Worm (Caenorhabditis elegans) whole organism, midembryonic: ENCODE results near the gene srbc-19.

ENCODE experiments used
- T22C8.4 ChIP-seq: fragments of 200-800 bp; sonication (Bioruptor generic); IDR thresholded peaks from 2 replicates; pipeline ENCODE4 v1.3.6; 2022; ENCODE audit warnings: missing genetic modification characterization, missing compliant biosample characterization
- cog-1 ChIP-seq: sonication (generic microtip); optimal IDR thresholded peaks from 2 replicates; lab custom pipeline; 2016; ENCODE audit warnings: missing genetic modification characterization, missing compliant biosample characterization
- flt-1 ChIP-seq: fragments of 200-800 bp; sonication (Bioruptor generic); IDR thresholded peaks from 2 replicates; pipeline ENCODE4 v1.3.6; 2022; ENCODE audit warnings: missing genetic modification characterization, missing compliant biosample characterization
- klf-2 ChIP-seq: fragments of 200-800 bp; sonication (Bioruptor generic); conservative IDR thresholded peaks from 2 replicates; pipeline ENCODE4 v1.3.6; 2022; ENCODE audit warnings: missing genetic modification reagents, missing genetic modification characterization, missing compliant biosample characterization
- med-1 ChIP-seq: sonication (generic microtip); optimal IDR thresholded peaks from 2 replicates; lab custom pipeline; 2017; ENCODE audit warnings: missing genetic modification characterization, mild to moderate bottlenecking, missing compliant biosample characterization, antibody characterized with exemption, missing genetic modification reagents; ENCODE audit not compliant: insufficient read depth
- ref-1 ChIP-seq: fragments of 200-800 bp; sonication (Bioruptor generic); conservative IDR thresholded peaks from 2 replicates; pipeline ENCODE4 v1.3.6; 2022; ENCODE audit warnings: missing genetic modification reagents, missing genetic modification characterization, missing compliant biosample characterization
- tab-1 ChIP-seq: fragments of 200-800 bp; sonication (Bioruptor generic); IDR thresholded peaks from 2 replicates; pipeline ENCODE4 v1.3.6; 2022; ENCODE audit warnings: missing genetic modification characterization, missing compliant biosample characterization
- ztf-23 ChIP-seq: fragments of 200-800 bp; sonication (Bioruptor generic); IDR thresholded peaks from 2 replicates; pipeline ENCODE4 v1.3.6; 2022; ENCODE audit warnings: missing genetic modification reagents, missing genetic modification characterization, missing compliant biosample characterization
- ztf-29 ChIP-seq: fragments of 200-800 bp; sonication (Bioruptor generic); IDR thresholded peaks from 2 replicates; pipeline ENCODE4 v1.3.6; 2022; ENCODE audit warnings: missing genetic modification reagents, missing genetic modification characterization, missing compliant biosample characterization

Gene srbc-19

DNA sequence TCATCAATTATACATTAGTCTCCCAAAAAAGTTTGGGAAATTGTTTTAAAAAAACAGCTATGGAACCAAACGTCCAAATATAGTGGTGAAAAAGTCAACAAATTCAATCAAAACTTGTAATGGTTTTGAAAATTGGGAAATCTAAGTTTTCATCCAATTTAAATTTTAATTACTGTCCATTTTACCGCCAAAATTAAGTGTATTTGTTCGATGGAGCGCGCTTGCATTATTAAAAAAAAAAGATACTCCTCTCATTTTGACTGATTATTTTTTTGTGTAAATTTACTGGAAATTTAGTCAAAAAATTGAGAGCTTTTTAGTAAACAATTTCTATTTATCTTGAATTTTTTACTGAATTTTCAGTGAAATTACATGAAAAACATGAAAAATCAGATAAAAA, 7.9 kb upstream of the srbc-19 start:
- TF ChIP-seq cog-1 (tag; lab: Kevin White, UChicago) = no peak
- TF ChIP-seq klf-2 = no peak
- TF ChIP-seq ztf-23 = no peak
- TF ChIP-seq ztf-29 (GFP tag; lab: Robert Waterston, UW) = no peak
- no peak for TF ChIP-seq T22C8.4 (GFP tag; lab: Robert Waterston, UW)

DNA sequence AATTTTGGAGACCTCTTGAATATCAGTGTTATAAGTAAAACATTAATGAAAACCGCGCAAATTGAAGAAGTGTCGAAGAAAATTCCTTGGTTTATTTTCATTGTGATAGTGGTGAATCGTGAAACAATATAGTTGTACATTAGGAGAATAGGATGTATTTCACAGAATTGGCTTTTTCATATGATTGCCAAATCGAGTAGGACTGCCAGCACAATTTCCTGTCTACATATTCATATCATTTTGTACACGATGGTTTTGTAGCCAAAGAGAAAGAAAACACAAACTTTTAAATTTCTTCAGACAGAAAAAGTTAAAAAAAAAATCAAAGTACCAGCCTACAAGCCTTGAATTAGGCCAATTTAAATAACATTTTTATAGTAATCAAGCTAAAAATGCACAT, 2.8 kb downstream of the srbc-19 start, which contains the start of gene str-255:
Gene str-255, minus strand, starts transcription at position 101 of the 400 bp plus-strand sequence.
- no peak for TF ChIP-seq tab-1 (GFP tag; lab: Robert Waterston, UW)
- TF ChIP-seq ztf-23 = no peak
- no peak for TF ChIP-seq ref-1 (GFP tag; lab: Robert Waterston, UW)
- no peak for TF ChIP-seq med-1 (GFP tag; lab: Kevin White, UChicago)
- no peak for TF ChIP-seq ztf-29 (GFP tag; lab: Robert Waterston, UW)
- TF ChIP-seq flt-1 (GFP tag; lab: Robert Waterston, UW) = no peak
- TF ChIP-seq cog-1 (tag; lab: Kevin White, UChicago) = no peak
- TF ChIP-seq T22C8.4 (GFP tag; lab: Robert Waterston, UW) = no peak
- no peak for TF ChIP-seq klf-2

DNA sequence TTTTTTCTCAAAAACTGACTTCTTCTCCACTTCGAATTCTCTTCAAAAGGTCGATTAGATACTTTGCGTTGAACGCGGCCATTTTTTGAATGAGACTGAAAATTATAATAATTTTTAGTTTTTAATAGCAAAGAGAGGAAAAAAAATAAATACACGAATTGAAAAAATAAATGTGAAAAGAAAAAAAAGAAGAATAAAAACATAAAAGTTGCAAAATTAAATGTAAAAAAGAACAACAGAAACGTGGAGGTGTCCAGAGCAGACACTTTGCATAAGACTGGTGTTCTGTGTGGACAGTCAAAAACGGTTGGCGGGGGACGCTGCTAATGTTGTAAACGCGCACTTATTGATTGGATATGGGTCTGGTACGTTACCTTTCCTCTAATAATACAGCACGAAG, 7.2 kb downstream of the srbc-19 start, which contains the start of gene C45H4.14:
Gene C45H4.14, minus strand, starts transcription at position 101 of the 400 bp plus-strand sequence.
- TF ChIP-seq ref-1 (GFP tag; lab: Robert Waterston, UW) (no peak), klf-2 (no peak), T22C8.4 (GFP tag; lab: Robert Waterston, UW) (no peak), ztf-23 (no peak), ztf-29 (GFP tag; lab: Robert Waterston, UW) (no peak), tab-1 (GFP tag; lab: Robert Waterston, UW) (no peak), cog-1 (tag; lab: Kevin White, UChicago) (no peak), flt-1 (GFP tag; lab: Robert Waterston, UW) (no peak), med-1 (GFP tag; lab: Kevin White, UChicago) (no peak)

DNA sequence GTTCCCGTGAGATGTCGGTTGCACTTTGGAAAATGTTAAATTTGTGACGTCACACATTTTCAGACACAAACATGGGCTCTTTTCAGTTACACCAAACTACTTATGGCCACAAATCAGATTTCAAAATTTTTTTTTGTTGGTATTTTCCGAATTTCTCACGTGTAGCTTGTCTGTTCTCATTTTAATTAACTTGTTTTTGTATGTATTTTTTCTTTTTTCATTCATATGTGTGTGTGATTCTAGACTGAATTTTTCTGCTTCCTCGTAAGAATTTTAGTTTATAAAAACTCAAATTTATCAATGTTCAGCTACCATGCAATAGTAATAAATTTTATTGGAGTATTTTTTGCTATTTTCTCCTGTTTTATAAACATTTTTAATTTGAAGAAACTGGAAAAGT, 9.7 kb downstream of the srbc-19 start, which contains the start of gene srbc-22:
Gene srbc-22, plus strand, starts transcription at position 301 of the 400 bp plus-strand sequence.
- TF ChIP-seq T22C8.4 (GFP tag; lab: Robert Waterston, UW) = no peak
- TF ChIP-seq med-1 (GFP tag; lab: Kevin White, UChicago) = no peak
- no peak for TF ChIP-seq flt-1 (GFP tag; lab: Robert Waterston, UW)
- TF ChIP-seq ztf-23 = no peak
- no peak for TF ChIP-seq ztf-29 (GFP tag; lab: Robert Waterston, UW)
- TF ChIP-seq cog-1 (tag; lab: Kevin White, UChicago) = no peak
- TF ChIP-seq tab-1 (GFP tag; lab: Robert Waterston, UW) = no peak
- no peak for TF ChIP-seq klf-2

DNA sequence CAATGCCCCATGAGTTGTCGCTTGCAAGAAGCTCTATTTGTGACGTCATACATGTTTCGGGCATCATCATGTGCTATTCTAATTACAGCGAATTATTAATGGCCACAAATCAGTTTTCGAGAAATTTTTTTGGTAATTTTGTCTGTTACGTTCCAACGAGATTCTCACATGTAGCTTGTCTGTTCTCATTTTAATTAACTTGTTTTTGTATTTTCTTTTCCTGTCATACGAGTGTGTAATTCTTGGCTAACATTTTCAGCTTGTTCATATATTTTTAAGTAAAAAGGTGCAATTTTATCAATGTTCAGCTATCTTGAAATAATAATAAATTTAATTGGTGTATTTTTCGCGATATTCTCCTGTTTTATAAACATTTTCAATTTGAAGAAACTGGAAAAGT, 11.3 kb downstream of the srbc-19 start, which contains the start of gene srbc-21:
Gene srbc-21, plus strand, starts transcription at position 301 of the 400 bp plus-strand sequence.
- TF ChIP-seq flt-1 (GFP tag; lab: Robert Waterston, UW) (no peak), T22C8.4 (GFP tag; lab: Robert Waterston, UW) (no peak), ref-1 (GFP tag; lab: Robert Waterston, UW) (no peak), klf-2 (no peak), ztf-23 (no peak), ztf-29 (GFP tag; lab: Robert Waterston, UW) (no peak), med-1 (GFP tag; lab: Kevin White, UChicago) (no peak), tab-1 (GFP tag; lab: Robert Waterston, UW) (no peak), cog-1 (tag; lab: Kevin White, UChicago) (no peak)

DNA sequence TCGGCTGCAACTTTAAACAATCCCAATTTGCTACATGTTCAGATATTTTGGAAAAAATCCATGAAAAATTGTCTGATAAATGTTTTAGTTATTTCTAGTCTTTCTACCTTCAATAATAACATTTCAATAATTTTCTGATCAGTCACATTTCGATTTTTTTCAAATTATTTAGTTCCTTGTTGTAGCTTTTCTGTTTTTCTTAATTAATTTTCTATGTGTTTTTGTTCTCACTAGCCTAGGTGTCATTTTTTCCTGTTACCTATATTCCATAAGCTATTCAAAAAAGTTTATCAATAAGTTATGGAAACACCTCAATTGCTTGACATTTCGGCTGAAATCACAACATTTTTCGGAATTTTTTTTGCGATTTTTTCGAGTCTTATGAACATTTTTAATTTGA, 13.3 kb downstream of the srbc-19 start, which contains the start of gene srbc-23:
Gene srbc-23, plus strand, starts transcription at position 301 of the 400 bp plus-strand sequence.
- TF ChIP-seq tab-1 (GFP tag; lab: Robert Waterston, UW) (no peak), T22C8.4 (GFP tag; lab: Robert Waterston, UW) (no peak), med-1 (GFP tag; lab: Kevin White, UChicago) (no peak), ztf-29 (GFP tag; lab: Robert Waterston, UW) (no peak), cog-1 (tag; lab: Kevin White, UChicago) (no peak), ztf-23 (no peak), flt-1 (GFP tag; lab: Robert Waterston, UW) (no peak), klf-2 (no peak)

DNA sequence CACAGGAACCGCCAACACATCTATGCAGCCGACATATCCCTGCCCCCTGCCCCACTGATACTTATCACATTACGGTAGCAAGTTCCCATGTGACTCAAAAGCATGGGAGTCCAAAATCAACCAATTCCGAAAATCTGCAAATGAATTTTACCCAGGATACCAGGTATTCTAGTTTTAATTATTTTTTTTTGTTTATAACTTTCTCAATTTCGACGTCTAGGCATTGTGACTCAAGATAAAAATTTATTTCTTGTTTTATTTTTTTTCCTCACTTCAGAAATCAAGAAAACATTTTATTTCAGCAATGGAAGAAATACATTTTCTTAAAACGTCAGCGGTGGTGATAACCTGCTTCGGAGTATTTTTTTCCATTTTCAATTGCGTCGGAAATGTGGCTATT, 15.1 kb downstream of the srbc-19 start, which contains the start of gene srbc-24:
Gene srbc-24, plus strand, starts transcription at position 301 of the 400 bp plus-strand sequence.
- no peak for TF ChIP-seq ref-1 (GFP tag; lab: Robert Waterston, UW)
- no peak for TF ChIP-seq ztf-29 (GFP tag; lab: Robert Waterston, UW)
- no peak for TF ChIP-seq T22C8.4 (GFP tag; lab: Robert Waterston, UW)
- TF ChIP-seq ztf-23 = no peak
- no peak for TF ChIP-seq med-1 (GFP tag; lab: Kevin White, UChicago)

DNA sequence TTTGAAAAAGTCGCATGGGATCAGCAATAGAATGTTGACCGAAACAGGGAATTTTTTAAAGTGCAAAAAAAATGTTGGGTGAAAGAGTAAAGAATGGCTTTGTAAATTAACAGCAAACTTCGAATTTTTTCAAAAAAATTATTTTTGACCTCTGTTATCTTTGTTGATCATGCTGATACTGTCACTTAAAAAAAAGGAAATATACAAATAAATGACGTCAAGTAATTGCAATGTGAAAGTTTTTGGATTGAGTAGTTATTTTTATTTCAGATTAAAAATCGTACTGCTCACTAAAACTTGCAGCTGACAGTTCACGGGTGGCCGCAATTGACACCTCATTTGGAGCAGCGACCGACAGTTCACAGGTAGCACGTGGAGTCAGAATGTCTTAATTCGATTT, 15.7 kb downstream of the srbc-19 start, which contains the start of gene C45H4.13:
Gene C45H4.13, minus strand, starts transcription at position 101 of the 400 bp plus-strand sequence.
- TF ChIP-seq ztf-29 (GFP tag; lab: Robert Waterston, UW) (no peak), T22C8.4 (GFP tag; lab: Robert Waterston, UW) (no peak), ztf-23 (no peak), med-1 (GFP tag; lab: Kevin White, UChicago) (no peak)

DNA sequence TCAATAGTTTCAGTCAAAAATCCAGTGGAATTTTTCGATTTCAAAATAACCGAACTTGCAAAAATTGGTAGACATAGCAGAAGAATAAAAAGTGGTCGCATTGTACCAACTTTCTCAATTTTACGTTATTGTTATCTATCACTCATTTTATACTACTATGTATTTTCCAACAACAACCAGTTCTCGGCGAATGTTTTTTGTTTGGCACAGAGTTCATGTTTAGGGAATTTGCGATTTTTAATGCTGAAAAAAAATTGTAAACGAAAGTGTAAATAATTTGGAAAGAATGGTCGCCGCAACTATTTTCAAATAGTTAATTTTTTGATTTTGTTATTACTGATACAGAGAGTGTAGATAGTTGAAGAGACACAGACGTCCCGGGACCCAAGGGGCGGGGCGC, 17.1 kb downstream of the srbc-19 start, which contains the start of gene C45H4.21:
Gene C45H4.21, minus strand, starts transcription at position 101 of the 400 bp plus-strand sequence.
- no peak for TF ChIP-seq flt-1 (GFP tag; lab: Robert Waterston, UW)
- no peak for TF ChIP-seq med-1 (GFP tag; lab: Kevin White, UChicago)
- TF ChIP-seq T22C8.4 (GFP tag; lab: Robert Waterston, UW) = no peak
- no peak for TF ChIP-seq ref-1 (GFP tag; lab: Robert Waterston, UW)
- TF ChIP-seq tab-1 (GFP tag; lab: Robert Waterston, UW) = no peak
- TF ChIP-seq cog-1 (tag; lab: Kevin White, UChicago) = no peak
- no peak for TF ChIP-seq ztf-29 (GFP tag; lab: Robert Waterston, UW)
- no peak for TF ChIP-seq ztf-23
- TF ChIP-seq klf-2 = no peak
